Fruit fly (Drosophila melanogaster): Measurements from ENCODE around the gene CG3434.

The CG3434 gene

dm6 chr3L:9455819-9456388 lies 4.7 kb downstream of the CG3434 start, which contains the start of the genes phol and CG3552:
Gene phol (minus strand): TSS chr3L:9456281.
Gene CG3552 (plus strand): TSS chr3L:9456318.
- TF ChIP-seq CG12768 (GFP tag; optimal IDR thresholded peaks at IDR 0.05) = no peak
- peak; percentile 26 for TF ChIP-seq tj (GFP tag; optimal IDR thresholded peaks at IDR 0.05)
- TF ChIP-seq CG5204 (GFP tag; optimal IDR thresholded peaks at IDR 0.05) = no peak
- no peak for TF ChIP-seq cic (GFP tag; optimal IDR thresholded peaks at IDR 0.05)
- TF ChIP-seq CG14711 (tag; optimal IDR thresholded peaks at IDR 0.05) = peak; percentile 90
- TF ChIP-seq Clk (GFP tag; optimal IDR thresholded peaks at IDR 0.05) = no peak
- no peak for TF ChIP-seq CG7045 (GFP tag; optimal IDR thresholded peaks at IDR 0.05)
- TF ChIP-seq CG11617 (GFP tag; optimal IDR thresholded peaks at IDR 0.05) = peak; percentile 56
- no peak for TF ChIP-seq cnc (optimal IDR thresholded peaks at IDR 0.05)
- TF ChIP-seq Crg-1 (GFP tag; optimal IDR thresholded peaks at IDR 0.05) = no peak
- no peak for TF ChIP-seq CG33017 (tag; optimal IDR thresholded peaks at IDR 0.05)
- TF ChIP-seq Hr96 (GFP tag; optimal IDR thresholded peaks at IDR 0.05) = no peak
- TF ChIP-seq toe (GFP tag; optimal IDR thresholded peaks at IDR 0.05) = peak; percentile 33
- peak; percentile 6 for TF ChIP-seq Mnt (GFP tag; optimal IDR thresholded peaks at IDR 0.05)
- TF ChIP-seq pad (GFP tag; optimal IDR thresholded peaks at IDR 0.05) = peak; percentile 8
- no peak for TF ChIP-seq CG7101 (tag; optimal IDR thresholded peaks at IDR 0.05)
- peak; percentile 0 for TF ChIP-seq bab1 (GFP tag; optimal IDR thresholded peaks at IDR 0.05)
- TF ChIP-seq CG1620 (GFP tag; optimal IDR thresholded peaks at IDR 0.05) = no peak
- no peak for TF ChIP-seq kay (GFP tag; ENCODE audit: borderline replicate concordance)
- no peak for TF ChIP-seq ovo (GFP tag; optimal IDR thresholded peaks at IDR 0.05)

- TF ChIP-seq CG5204 (GFP tag; optimal IDR thresholded peaks at IDR 0.05) (no peak), toe (GFP tag; optimal IDR thresholded peaks at IDR 0.05) (no peak), cic (GFP tag; optimal IDR thresholded peaks at IDR 0.05) (peak; percentile 92), tj (GFP tag; optimal IDR thresholded peaks at IDR 0.05) (no peak), CG11617 (GFP tag; optimal IDR thresholded peaks at IDR 0.05) (no peak), CG12768 (GFP tag; optimal IDR thresholded peaks at IDR 0.05) (peak; percentile 9)
These were observed 8.2 kb downstream of the CG3434 start for dm6 chr3L:9452422-9452821.

dm6 chr3L:9451522-9452118 lies 9.0 kb downstream of the CG3434 start, which contains the start of the genes CG3448 and ghi:
Gene CG3448 (minus strand): TSS chr3L:9451572.
Gene ghi (plus strand): TSS chr3L:9451876.
- peak; percentile 87 for TF ChIP-seq CG12768 (GFP tag; optimal IDR thresholded peaks at IDR 0.05)
- TF ChIP-seq toe (GFP tag; optimal IDR thresholded peaks at IDR 0.05) = peak; percentile 84
- peak; percentile 86 for TF ChIP-seq CG7101 (tag; optimal IDR thresholded peaks at IDR 0.05)
- TF ChIP-seq CG11617 (GFP tag; optimal IDR thresholded peaks at IDR 0.05) = peak; percentile 71
- TF ChIP-seq CG5204 (GFP tag; optimal IDR thresholded peaks at IDR 0.05) = no peak
- TF ChIP-seq CG7045 (GFP tag; optimal IDR thresholded peaks at IDR 0.05) = peak; percentile 75
- TF ChIP-seq cic (GFP tag; optimal IDR thresholded peaks at IDR 0.05) = peak; percentile 63
- TF ChIP-seq ovo (GFP tag; optimal IDR thresholded peaks at IDR 0.05) = no peak
- no peak for TF ChIP-seq kay (GFP tag; ENCODE audit: borderline replicate concordance)
- peak; percentile 84 for TF ChIP-seq bab1 (GFP tag; optimal IDR thresholded peaks at IDR 0.05)
- peak; percentile 72 for TF ChIP-seq CG1620 (GFP tag; optimal IDR thresholded peaks at IDR 0.05)
- TF ChIP-seq Hr96 (GFP tag; optimal IDR thresholded peaks at IDR 0.05) = no peak
- peak; percentile 12 for TF ChIP-seq tj (GFP tag; optimal IDR thresholded peaks at IDR 0.05)
- TF ChIP-seq CG33017 (tag; optimal IDR thresholded peaks at IDR 0.05) = peak; percentile 68
- TF ChIP-seq Clk (GFP tag; optimal IDR thresholded peaks at IDR 0.05) = peak; percentile 32
- peak; percentile 77 for TF ChIP-seq Mnt (GFP tag; optimal IDR thresholded peaks at IDR 0.05)
- no peak for TF ChIP-seq cnc (optimal IDR thresholded peaks at IDR 0.05)
- TF ChIP-seq pad (GFP tag; optimal IDR thresholded peaks at IDR 0.05) = peak; percentile 69
- TF ChIP-seq Crg-1 (GFP tag; optimal IDR thresholded peaks at IDR 0.05) = peak; percentile 44
- TF ChIP-seq CG14711 (tag; optimal IDR thresholded peaks at IDR 0.05) = peak; percentile 99

- TF ChIP-seq CG14711 (tag; optimal IDR thresholded peaks at IDR 0.05) (peak; percentile 84), cic (GFP tag; optimal IDR thresholded peaks at IDR 0.05) (peak; percentile 59), cnc (optimal IDR thresholded peaks at IDR 0.05) (no peak), Clk (GFP tag; optimal IDR thresholded peaks at IDR 0.05) (no peak), kay (GFP tag; ENCODE audit: borderline replicate concordance) (peak; percentile 99), CG33017 (tag; optimal IDR thresholded peaks at IDR 0.05) (peak; percentile 55), Mnt (GFP tag; optimal IDR thresholded peaks at IDR 0.05) (peak; percentile 12), tj (GFP tag; optimal IDR thresholded peaks at IDR 0.05) (peak; percentile 55), ovo (GFP tag; optimal IDR thresholded peaks at IDR 0.05) (no peak)
These were observed 13.3 kb downstream of the CG3434 start for dm6 chr3L:9447239-9447777.

DNA sequence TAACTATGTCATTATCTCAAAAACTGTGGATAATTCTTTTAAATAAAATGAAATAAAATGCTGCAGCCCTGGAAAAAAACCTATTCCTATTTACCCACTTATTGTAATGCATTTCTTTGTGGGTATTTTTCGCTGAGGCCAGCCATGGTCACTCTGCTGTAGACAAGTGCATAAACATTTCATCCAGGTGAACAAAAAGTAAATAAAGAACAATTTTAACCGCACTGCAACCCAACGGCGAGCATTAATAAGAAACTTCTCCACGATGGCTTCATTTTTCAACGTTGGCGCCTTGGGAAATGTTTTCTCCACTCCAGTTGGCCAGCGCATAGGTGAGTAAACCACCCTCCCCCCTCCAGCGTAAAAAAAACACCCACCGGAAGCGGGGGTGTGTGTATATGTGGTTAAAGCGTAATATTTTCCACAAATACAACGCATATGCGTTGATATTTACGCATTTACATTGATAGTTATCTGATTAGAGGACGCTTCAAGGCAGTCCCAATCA lies 13.8 kb downstream of the CG3434 start, which contains the start of gene CG3529:
CG3529 (plus strand) TSS at position 134 of the 508 bp plus-strand sequence.
- TF ChIP-seq ovo (GFP tag; optimal IDR thresholded peaks at IDR 0.05) = peak; percentile 31
- peak; percentile 29 for TF ChIP-seq CG33017 (tag; optimal IDR thresholded peaks at IDR 0.05)
- TF ChIP-seq cic (GFP tag; optimal IDR thresholded peaks at IDR 0.05) = peak; percentile 36
- TF ChIP-seq CG12768 (GFP tag; optimal IDR thresholded peaks at IDR 0.05) = peak; percentile 37
- TF ChIP-seq CG14711 (tag; optimal IDR thresholded peaks at IDR 0.05) = peak; percentile 45
- no peak for TF ChIP-seq CG5204 (GFP tag; optimal IDR thresholded peaks at IDR 0.05)
- peak; percentile 43 for TF ChIP-seq Hr96 (GFP tag; optimal IDR thresholded peaks at IDR 0.05)
- TF ChIP-seq cnc (optimal IDR thresholded peaks at IDR 0.05) = no peak
- TF ChIP-seq kay (GFP tag; ENCODE audit: borderline replicate concordance) = no peak
- TF ChIP-seq CG7101 (tag; optimal IDR thresholded peaks at IDR 0.05) = peak; percentile 30
- no peak for TF ChIP-seq tj (GFP tag; optimal IDR thresholded peaks at IDR 0.05)
- TF ChIP-seq Mnt (GFP tag; optimal IDR thresholded peaks at IDR 0.05) = peak; percentile 51
- TF ChIP-seq Crg-1 (GFP tag; optimal IDR thresholded peaks at IDR 0.05) = peak; percentile 34
- no peak for TF ChIP-seq CG7045 (GFP tag; optimal IDR thresholded peaks at IDR 0.05)
- peak; percentile 42 for TF ChIP-seq CG11617 (GFP tag; optimal IDR thresholded peaks at IDR 0.05)
- TF ChIP-seq toe (GFP tag; optimal IDR thresholded peaks at IDR 0.05) = peak; percentile 57
- peak; percentile 42 for TF ChIP-seq bab1 (GFP tag; optimal IDR thresholded peaks at IDR 0.05)
- TF ChIP-seq Clk (GFP tag; optimal IDR thresholded peaks at IDR 0.05) = no peak
- TF ChIP-seq pad (GFP tag; optimal IDR thresholded peaks at IDR 0.05) = peak; percentile 35
- TF ChIP-seq CG1620 (GFP tag; optimal IDR thresholded peaks at IDR 0.05) = no peak

Data from whole organism, adult.